Fruit fly (Drosophila melanogaster) whole organism, prepupa: ENCODE data around the gene Sry-alpha.

ENCODE experiments used
- CG10631 ChIP-seq: fragments of 200-800 bp; sonication (Bioruptor generic); optimal IDR thresholded peaks from 2 replicates; lab custom pipeline; 2016; ENCODE audit warnings: missing biosample characterization, missing genetic modification characterization
- CG4318 ChIP-seq: fragments of 200-800 bp; sonication (Bioruptor generic); optimal IDR thresholded peaks from 3 replicates; lab custom pipeline; 2017; ENCODE audit warnings: missing biosample characterization, mild to moderate bottlenecking, missing genetic modification characterization
- CG6854 ChIP-seq: fragments of 200-800 bp; sonication (Bioruptor generic); optimal IDR thresholded peaks from 2 replicates; lab custom pipeline; 2017; ENCODE audit warnings: missing biosample characterization, mild to moderate bottlenecking, missing genetic modification characterization
- Lpt ChIP-seq: fragments of 200-800 bp; sonication (Bioruptor generic); optimal IDR thresholded peaks from 3 replicates; lab custom pipeline; 2016; ENCODE audit warnings: missing biosample characterization, missing genetic modification characterization
- Sox102F ChIP-seq: fragments of 200-800 bp; sonication (Bioruptor generic); optimal IDR thresholded peaks from 2 replicates; lab custom pipeline; 2016; ENCODE audit warnings: missing biosample characterization, mild to moderate bottlenecking, missing genetic modification characterization
- Sox14 ChIP-seq: fragments of 200-800 bp; sonication (Bioruptor generic); optimal IDR thresholded peaks from 3 replicates; lab custom pipeline; 2016; ENCODE audit warnings: missing biosample characterization, missing genetic modification characterization
- dsx ChIP-seq: fragments of 200-800 bp; optimal IDR thresholded peaks from 3 replicates; lab custom pipeline; 2019; ENCODE audit warnings: missing biosample characterization, mild to moderate bottlenecking, missing genetic modification characterization, moderate library complexity; ENCODE audit not compliant: poor library complexity, severe bottlenecking

DNA sequence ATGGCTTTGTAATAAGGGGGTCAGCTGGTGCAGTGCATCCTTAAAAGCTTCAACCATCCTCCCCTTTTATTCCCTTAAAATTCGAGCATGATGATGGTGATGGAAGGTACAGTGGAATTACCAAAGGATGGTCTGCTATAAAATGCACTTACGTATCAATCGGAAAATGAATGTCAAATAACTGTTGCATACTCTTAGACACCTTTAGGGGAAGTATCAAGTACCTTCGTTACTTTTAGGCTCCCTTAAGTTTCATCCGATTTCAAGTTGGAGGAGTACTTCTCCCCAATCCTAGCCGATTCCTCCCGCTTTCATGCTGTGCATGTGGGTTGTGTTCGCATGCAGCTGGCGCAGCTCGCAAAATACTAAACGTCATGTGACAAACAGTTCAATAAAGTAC is 30.7 kb downstream of the Sry-alpha start:
- TF ChIP-seq CG4318 (GFP tag; lab: Kevin White, UChicago) (no peak), Sox14 (GFP tag; lab: Kevin White, UChicago) (no peak), Lpt (GFP tag; lab: Kevin White, UChicago) (no peak), CG10631 (GFP tag; lab: Kevin White, UChicago) (no peak), CG6854 (GFP tag; lab: Kevin White, UChicago) (no peak), Sox102F (GFP tag; lab: Kevin White, UChicago) (no peak), dsx (no peak)
